Fruit fly (Drosophila melanogaster): ENCODE results near the gene CG18048.
A peak's percentile ranks its signal among the peaks of the same experiment; 100 is the strongest.

CG18048 gene

DNA sequence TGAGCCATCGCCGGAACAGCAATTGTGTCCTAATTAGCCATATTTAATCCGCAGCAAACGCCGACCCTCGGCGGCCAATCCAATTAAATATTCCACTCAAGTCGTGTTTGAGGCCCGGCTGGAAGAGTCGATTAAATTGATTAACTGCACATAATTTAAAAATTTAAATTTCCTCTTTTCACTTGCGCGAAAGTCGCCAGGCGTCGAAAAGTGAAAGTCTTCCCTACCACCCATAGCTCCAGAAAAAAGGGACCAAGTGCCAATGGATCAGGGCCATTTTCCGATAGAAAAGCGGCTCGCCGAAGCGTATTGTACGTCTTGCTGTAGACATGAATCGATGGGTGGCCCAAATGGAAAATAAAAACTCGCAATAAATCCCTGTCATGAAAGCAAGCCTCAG, 8.5 kb upstream of the CG18048 start:
- no peak for TF ChIP-seq ey (GFP tag; optimal IDR thresholded peaks at IDR 0.05)
- TF ChIP-seq Jra (GFP tag; optimal IDR thresholded peaks at IDR 0.05): no peak
- TF ChIP-seq Dfd (GFP tag; optimal IDR thresholded peaks at IDR 0.05): no peak
- no peak for TF ChIP-seq N (GFP tag; optimal IDR thresholded peaks at IDR 0.05)
- TF ChIP-seq Sp1 (GFP tag; optimal IDR thresholded peaks at IDR 0.05): no peak
- no peak for TF ChIP-seq rgr (GFP tag; optimal IDR thresholded peaks at IDR 0.05)
- TF ChIP-seq woc (GFP tag; optimal IDR thresholded peaks at IDR 0.05): no peak
- no peak for TF ChIP-seq Myc (optimal IDR thresholded peaks at IDR 0.05)
- no peak for TF ChIP-seq Mio (GFP tag; optimal IDR thresholded peaks at IDR 0.05)
- TF ChIP-seq psq (GFP tag; optimal IDR thresholded peaks at IDR 0.05): no peak
- no peak for TF ChIP-seq dsf (GFP tag; optimal IDR thresholded peaks at IDR 0.05; ENCODE audit: borderline replicate concordance)
- no peak for TF ChIP-seq CG32264 (GFP tag; optimal IDR thresholded peaks at IDR 0.05)
- no peak for TF ChIP-seq dl (GFP tag; optimal IDR thresholded peaks at IDR 0.05; ENCODE audit: insufficient read depth in 1 of 2, partially characterized antibody in 2 of 2)
- TF ChIP-seq h (GFP tag; optimal IDR thresholded peaks at IDR 0.05): no peak
- no peak for TF ChIP-seq sage (GFP tag; optimal IDR thresholded peaks at IDR 0.05)

DNA sequence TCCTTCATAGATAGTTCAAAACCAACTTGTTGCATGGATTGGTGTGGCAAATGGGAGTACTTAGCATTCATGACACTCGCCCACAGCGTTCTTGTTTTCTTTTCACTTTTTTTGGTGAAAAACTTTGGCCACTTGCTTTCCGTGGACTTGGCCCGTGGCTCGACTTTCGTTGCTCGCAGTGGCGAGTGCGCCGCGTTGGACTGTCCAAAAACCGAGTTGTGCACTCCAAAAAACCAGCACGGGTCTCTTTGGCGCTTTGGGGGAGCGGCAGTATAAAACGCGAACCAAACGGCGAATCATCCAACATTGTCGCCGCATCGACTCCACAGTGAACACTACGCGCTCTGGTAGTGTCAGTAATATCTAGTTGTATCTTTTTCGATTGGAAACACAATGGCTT, 6.1 kb upstream of the CG18048 start, which contains the start of gene Osi20:
Gene Osi20, plus strand, starts transcription at position 301 of the 400 bp plus-strand sequence.
- TF ChIP-seq Hr78 (GFP tag; optimal IDR thresholded peaks at IDR 0.05): no peak

dm6 chr3R:6341668-6342067, 4.2 kb upstream of the CG18048 start, which contains the start of gene CG17917:
TSS of gene CG17917 (plus strand) at chr3R:6341968.
- TF ChIP-seq Jra (GFP tag; optimal IDR thresholded peaks at IDR 0.05): no peak
- TF ChIP-seq Dfd (GFP tag; optimal IDR thresholded peaks at IDR 0.05): no peak
- TF ChIP-seq OdsH (GFP tag; optimal IDR thresholded peaks at IDR 0.05): no peak
- no peak for TF ChIP-seq CG9705 (GFP tag; optimal IDR thresholded peaks at IDR 0.05)
- TF ChIP-seq brk (GFP tag; optimal IDR thresholded peaks at IDR 0.05): no peak
- no peak for TF ChIP-seq ey (GFP tag; optimal IDR thresholded peaks at IDR 0.05)
- no peak for TF ChIP-seq Myc (optimal IDR thresholded peaks at IDR 0.05)
- no peak for TF ChIP-seq foxo (GFP tag; optimal IDR thresholded peaks at IDR 0.05)
- TF ChIP-seq Vsx2 (GFP tag; optimal IDR thresholded peaks at IDR 0.05; ENCODE audit: partially characterized antibody): no peak
- TF ChIP-seq Hnf4 (GFP tag; optimal IDR thresholded peaks at IDR 0.05): no peak
- no peak for TF ChIP-seq h (GFP tag; optimal IDR thresholded peaks at IDR 0.05)
- no peak for TF ChIP-seq br (GFP tag; optimal IDR thresholded peaks at IDR 0.05)
- no peak for TF ChIP-seq usp (GFP tag; optimal IDR thresholded peaks at IDR 0.05)
- TF ChIP-seq pan (optimal IDR thresholded peaks at IDR 0.05): no peak
- no peak for TF ChIP-seq Dif (GFP tag; optimal IDR thresholded peaks at IDR 0.05; ENCODE audit: partially characterized antibody)
- no peak for TF ChIP-seq lola (GFP tag; optimal IDR thresholded peaks at IDR 0.05)
- no peak for TF ChIP-seq CrebA (GFP tag; optimal IDR thresholded peaks at IDR 0.05; ENCODE audit: borderline replicate concordance)
- TF ChIP-seq rgr (GFP tag; optimal IDR thresholded peaks at IDR 0.05): no peak

- TF ChIP-seq Myc (optimal IDR thresholded peaks at IDR 0.05): no peak
- TF ChIP-seq lola (GFP tag; optimal IDR thresholded peaks at IDR 0.05): no peak
- no peak for TF ChIP-seq br (GFP tag; optimal IDR thresholded peaks at IDR 0.05)
- TF ChIP-seq Hr78 (GFP tag; optimal IDR thresholded peaks at IDR 0.05): no peak
- no peak for TF ChIP-seq foxo (GFP tag; optimal IDR thresholded peaks at IDR 0.05)
- no peak for TF ChIP-seq brk (GFP tag; optimal IDR thresholded peaks at IDR 0.05)
- TF ChIP-seq Hr83 (GFP tag; optimal IDR thresholded peaks at IDR 0.05; ENCODE audit: poor library complexity, severe bottlenecking): no peak
- no peak for TF ChIP-seq N (GFP tag; optimal IDR thresholded peaks at IDR 0.05)
- no peak for TF ChIP-seq Dif (GFP tag; optimal IDR thresholded peaks at IDR 0.05; ENCODE audit: partially characterized antibody)
- TF ChIP-seq sage (GFP tag; optimal IDR thresholded peaks at IDR 0.05): no peak
These were observed 3.2 kb upstream of the CG18048 start, which contains the start of gene CG10298 for dm6 chr3R:6342702-6343101. TSS of gene CG10298 (plus strand) at chr3R:6343002.

- TF ChIP-seq Rel (GFP tag; optimal IDR thresholded peaks at IDR 0.05) (no peak), Rel (tag; optimal IDR thresholded peaks at IDR 0.05) (peak; percentile 62), Hr83 (GFP tag; optimal IDR thresholded peaks at IDR 0.05; ENCODE audit: poor library complexity, severe bottlenecking) (peak; percentile 72), fru (GFP tag; optimal IDR thresholded peaks at IDR 0.05) (peak; percentile 28), N (GFP tag; optimal IDR thresholded peaks at IDR 0.05) (no peak), jim (GFP tag; optimal IDR thresholded peaks at IDR 0.05) (no peak), rgr (GFP tag; optimal IDR thresholded peaks at IDR 0.05) (no peak), h (GFP tag; optimal IDR thresholded peaks at IDR 0.05) (peak; percentile 21), Dif (GFP tag; optimal IDR thresholded peaks at IDR 0.05; ENCODE audit: partially characterized antibody) (peak; percentile 16)
These were observed 2.3 kb upstream of the CG18048 start, which contains the start of gene CG17919 for dm6 chr3R:6343396-6344239. TSS of gene CG17919 (plus strand) at chr3R:6344029.

Data from whole organism, wandering third instar larva.